Worm (Caenorhabditis elegans) whole organism, early embryonic: ENCODE measurements around the gene C34C6.3.

ENCODE experiments used
- F13C5.2 ChIP-seq: sonication (generic microtip); optimal IDR thresholded peaks from 2 replicates; lab custom pipeline; 2017; ENCODE audit warnings: mild to moderate bottlenecking, missing genetic modification characterization, inconsistent platforms, missing compliant biosample characterization
- ama-1 ChIP-seq: fragments of 150-350 bp; optimal IDR thresholded peaks from 2 replicates; lab custom pipeline; 2014
- ceh-36 ChIP-seq: sonication (generic microtip); optimal IDR thresholded peaks from 2 replicates; lab custom pipeline; 2016; ENCODE audit warnings: missing genetic modification characterization, inconsistent platforms, missing compliant biosample characterization
- hmg-4 ChIP-seq: fragments of 200-800 bp; sonication (Bioruptor generic); optimal IDR thresholded peaks from 2 replicates; lab custom pipeline; 2018; ENCODE audit warnings: mild to moderate bottlenecking, missing genetic modification characterization, missing compliant biosample characterization
- tra-4 ChIP-seq: sonication (generic microtip); optimal IDR thresholded peaks from 2 replicates; lab custom pipeline; 2017; ENCODE audit warnings: missing genetic modification characterization, missing compliant biosample characterization

DNA sequence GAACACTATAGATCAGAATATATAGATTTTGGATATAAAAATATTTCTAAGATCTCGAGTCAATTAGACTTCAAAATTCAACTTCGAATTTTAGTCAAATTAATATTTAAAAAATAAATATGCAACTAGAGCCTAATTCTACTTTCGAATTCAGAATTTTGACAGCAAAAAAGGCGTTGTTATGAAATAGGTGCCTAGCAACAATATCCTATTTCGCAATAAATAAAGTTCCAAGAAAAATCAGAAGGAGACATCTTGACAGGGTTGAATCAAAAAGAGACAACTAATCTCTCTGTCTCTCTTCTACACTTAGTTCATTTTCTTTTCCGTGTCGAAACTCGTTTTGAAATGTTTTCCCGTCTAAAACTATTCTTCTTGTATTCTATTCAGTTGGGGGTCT lies 16.3 kb upstream of the C34C6.3 start:
- TF ChIP-seq ama-1 (lab: Kevin White, UChicago) (no peak), F13C5.2 (tag; lab: Kevin White, UChicago) (no peak), hmg-4 (GFP tag; lab: Kevin White, UChicago) (no peak), tra-4 (tag; lab: Kevin White, UChicago) (no peak), ceh-36 (tag; lab: Kevin White, UChicago) (no peak)
